Worm (Caenorhabditis elegans) whole organism, L3 larva: ENCODE measurements around the gene ncr-1.

Experiments used
- R02D3.7 ChIP-seq: fragments of 150-350 bp; optimal IDR thresholded peaks from 2 replicates; lab custom pipeline; 2014; ENCODE audit warnings: missing biosample characterization, missing genetic modification characterization
- ZK546.5 ChIP-seq: sonication (generic microtip); optimal IDR thresholded peaks from 2 replicates; lab custom pipeline; 2017; ENCODE audit warnings: missing biosample characterization, missing genetic modification characterization
- aly-2 ChIP-seq: fragments of 150-350 bp; optimal IDR thresholded peaks from 2 replicates; lab custom pipeline; 2014; ENCODE audit warnings: missing biosample characterization, missing genetic modification characterization
- ama-1 ChIP-seq: fragments of 150-350 bp; optimal IDR thresholded peaks from 2 replicates; lab custom pipeline; 2018
- ceh-28 ChIP-seq: fragments of 150-350 bp; optimal IDR thresholded peaks from 2 replicates; lab custom pipeline; 2014; ENCODE audit warnings: missing biosample characterization, missing genetic modification reagents, missing genetic modification characterization
- ceh-9 ChIP-seq: sonication (generic microtip); optimal IDR thresholded peaks from 2 replicates; lab custom pipeline; 2018; ENCODE audit warnings: missing biosample characterization, missing genetic modification characterization
- daf-12 ChIP-seq: fragments of 150-350 bp; optimal IDR thresholded peaks from 2 replicates; lab custom pipeline; 2014; ENCODE audit warnings: missing biosample characterization, missing genetic modification reagents, missing genetic modification characterization
- egl-27 ChIP-seq: sonication (generic microtip); optimal IDR thresholded peaks from 4 replicates; lab custom pipeline; 2017; ENCODE audit warnings: missing biosample characterization, missing genetic modification reagents, missing genetic modification characterization
- egl-5 ChIP-seq: fragments of 150-350 bp; optimal IDR thresholded peaks from 2 replicates; lab custom pipeline; 2017; ENCODE audit warnings: missing biosample characterization, missing genetic modification reagents, missing genetic modification characterization, inconsistent platforms
- elt-1 ChIP-seq: fragments of 150-350 bp; optimal IDR thresholded peaks from 2 replicates; lab custom pipeline; 2014; ENCODE audit warnings: missing biosample characterization, missing genetic modification characterization
- elt-2 ChIP-seq: sonication (generic microtip); optimal IDR thresholded peaks from 2 replicates; lab custom pipeline; 2016; ENCODE audit warnings: missing genetic modification reagents, mild to moderate bottlenecking, missing genetic modification characterization, missing compliant biosample characterization
- eor-1 ChIP-seq, 2 experiments: fragments of 150-350 bp; optimal IDR thresholded peaks; 2 replicates each; lab custom pipeline; 2014 to 2018; ENCODE audit warnings: missing biosample characterization in 2 of 2, missing genetic modification characterization in 2 of 2
- fkh-10 ChIP-seq: sonication (generic microtip); optimal IDR thresholded peaks from 2 replicates; lab custom pipeline; 2017; ENCODE audit warnings: missing biosample characterization, missing genetic modification reagents, missing genetic modification characterization
- fos-1 ChIP-seq: fragments of 150-350 bp; optimal IDR thresholded peaks from 2 replicates; lab custom pipeline; 2014; ENCODE audit warnings: missing biosample characterization, missing genetic modification characterization
- hmg-11 ChIP-seq: sonication (generic microtip); optimal IDR thresholded peaks from 2 replicates; lab custom pipeline; 2016; ENCODE audit warnings: missing genetic modification characterization, missing compliant biosample characterization
- jun-1 ChIP-seq: fragments of 150-350 bp; optimal IDR thresholded peaks from 2 replicates; lab custom pipeline; 2014; ENCODE audit warnings: missing biosample characterization, missing genetic modification reagents, missing genetic modification characterization
- lin-15B ChIP-seq: fragments of 150-350 bp; optimal IDR thresholded peaks from 2 replicates; lab custom pipeline; 2014; ENCODE audit warnings: missing biosample characterization, missing genetic modification characterization
- lin-39 ChIP-seq: fragments of 150-350 bp; optimal IDR thresholded peaks from 2 replicates; lab custom pipeline; 2018; ENCODE audit warnings: missing biosample characterization, missing genetic modification reagents, missing genetic modification characterization
- lsy-12 ChIP-seq: sonication (generic microtip); optimal IDR thresholded peaks from 2 replicates; lab custom pipeline; 2016; ENCODE audit warnings: mild to moderate bottlenecking, missing genetic modification characterization, missing compliant biosample characterization
- mml-1 ChIP-seq: fragments of 150-350 bp; sonication (generic microtip); optimal IDR thresholded peaks from 3 replicates; lab custom pipeline; 2014; ENCODE audit warnings: missing biosample characterization, missing genetic modification characterization
- nfya-1 ChIP-seq: sonication (generic microtip); optimal IDR thresholded peaks from 2 replicates; lab custom pipeline; 2017; ENCODE audit warnings: missing genetic modification characterization, mild to moderate bottlenecking, missing compliant biosample characterization, antibody characterized with exemption, moderate library complexity; ENCODE audit not compliant: insufficient read depth
- nhr-12 ChIP-seq: fragments of 150-350 bp; optimal IDR thresholded peaks from 2 replicates; lab custom pipeline; 2014; ENCODE audit warnings: missing biosample characterization, missing genetic modification characterization
- nhr-23 ChIP-seq: fragments of 150-350 bp; optimal IDR thresholded peaks from 2 replicates; lab custom pipeline; 2014; ENCODE audit warnings: missing biosample characterization, missing genetic modification reagents, missing genetic modification characterization
- nhr-237 ChIP-seq: fragments of 150-350 bp; optimal IDR thresholded peaks from 2 replicates; lab custom pipeline; 2014; ENCODE audit warnings: missing biosample characterization, missing genetic modification characterization
- nhr-25 ChIP-seq: sonication (generic microtip); optimal IDR thresholded peaks from 2 replicates; lab custom pipeline; 2017; ENCODE audit warnings: missing biosample characterization, missing genetic modification characterization
- nhr-28 ChIP-seq: fragments of 150-350 bp; optimal IDR thresholded peaks from 2 replicates; lab custom pipeline; 2014; ENCODE audit warnings: missing biosample characterization, missing genetic modification characterization
- nhr-43 ChIP-seq: sonication (generic microtip); optimal IDR thresholded peaks from 2 replicates; lab custom pipeline; 2016; ENCODE audit warnings: mild to moderate bottlenecking, missing genetic modification characterization, missing compliant biosample characterization; ENCODE audit not compliant: poor library complexity, severe bottlenecking
- nhr-77 ChIP-seq: fragments of 150-350 bp; optimal IDR thresholded peaks from 2 replicates; lab custom pipeline; 2014; ENCODE audit warnings: missing biosample characterization, missing genetic modification characterization
- pha-4 ChIP-seq: fragments of 150-350 bp; optimal IDR thresholded peaks from 2 replicates; lab custom pipeline; 2014; ENCODE audit warnings: missing biosample characterization, missing genetic modification reagents, missing genetic modification characterization
- pqm-1 ChIP-seq: fragments of 150-350 bp; optimal IDR thresholded peaks from 2 replicates; lab custom pipeline; 2017; ENCODE audit warnings: missing biosample characterization, missing genetic modification characterization, inconsistent platforms
- skn-1 ChIP-seq: fragments of 150-350 bp; optimal IDR thresholded peaks from 2 replicates; lab custom pipeline; 2014; ENCODE audit warnings: missing biosample characterization, missing genetic modification characterization
- snpc-4 ChIP-seq: fragments of 150-350 bp; optimal IDR thresholded peaks from 2 replicates; lab custom pipeline; 2014; ENCODE audit warnings: missing biosample characterization, missing genetic modification characterization
- tbx-2 ChIP-seq: sonication (generic microtip); optimal IDR thresholded peaks from 2 replicates; lab custom pipeline; 2016; ENCODE audit warnings: mild to moderate bottlenecking, missing genetic modification characterization, missing compliant biosample characterization
- unc-39 ChIP-seq: sonication (generic microtip); optimal IDR thresholded peaks from 4 replicates; lab custom pipeline; 2017; ENCODE audit warnings: missing biosample characterization, missing genetic modification characterization
- unc-62 ChIP-seq: fragments of 150-350 bp; sonication (generic microtip); optimal IDR thresholded peaks from 4 replicates; lab custom pipeline; 2014; ENCODE audit warnings: missing biosample characterization, missing genetic modification reagents, missing genetic modification characterization
- zag-1 ChIP-seq: fragments of 150-350 bp; optimal IDR thresholded peaks from 2 replicates; lab custom pipeline; 2014; ENCODE audit warnings: missing biosample characterization, missing genetic modification characterization
- ztf-11 ChIP-seq: fragments of 150-350 bp; optimal IDR thresholded peaks from 2 replicates; lab custom pipeline; 2014; ENCODE audit warnings: missing biosample characterization, missing genetic modification characterization
- ztf-4 ChIP-seq: fragments of 150-350 bp; optimal IDR thresholded peaks from 2 replicates; lab custom pipeline; 2014; ENCODE audit warnings: missing biosample characterization, missing genetic modification characterization

The ncr-1 gene

DNA sequence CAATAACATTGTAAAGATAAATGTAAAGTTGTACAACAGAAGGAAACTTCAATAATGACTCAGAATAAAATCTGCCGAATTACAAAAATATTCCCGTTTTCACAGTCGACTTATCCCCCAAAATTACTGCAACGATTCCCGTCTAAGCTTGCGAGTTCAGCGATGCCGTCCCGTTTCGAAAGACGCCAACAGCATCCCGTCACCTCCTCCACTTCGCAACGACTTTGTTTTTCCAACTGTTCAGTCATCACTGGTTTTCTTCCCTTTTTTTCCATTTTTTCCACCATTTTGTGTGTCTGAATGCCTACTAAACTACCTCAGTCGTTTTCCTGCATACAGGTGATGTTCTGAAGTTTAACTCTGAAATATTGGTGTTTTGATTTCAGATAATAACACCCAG is 48.0 kb downstream of the ncr-1 start, which contains the start of gene F15A8.1:
Gene F15A8.1 (plus strand): TSS at position 301 of the 400 bp plus-strand sequence.
- TF ChIP-seq zag-1 (tag; lab: Kevin White, UChicago) (no peak), fkh-10 (GFP tag; lab: Kevin White, UChicago) (no peak), egl-5 (tag; lab: Kevin White, UChicago) (no peak), hmg-11 (no peak), unc-62 (GFP tag; lab: Kevin White, UChicago) (no peak), ZK546.5 (tag; lab: Kevin White, UChicago) (no peak), daf-12 (tag; lab: Kevin White, UChicago) (no peak), nhr-43 (tag; lab: Kevin White, UChicago) (no peak), elt-1 (tag; lab: Kevin White, UChicago) (no peak), mml-1 (no peak)

ce11 chrX:4439616-4440015 is 49.0 kb downstream of the ncr-1 start:
- TF ChIP-seq ceh-28 (tag; lab: Kevin White, UChicago) (no peak), aly-2 (no peak), nhr-237 (tag; lab: Kevin White, UChicago) (no peak), nhr-77 (no peak), pha-4 (tag; lab: Kevin White, UChicago) (peak; percentile 94)

- TF ChIP-seq lin-15B (tag; lab: Kevin White, UChicago) (no peak), R02D3.7 (tag; lab: Kevin White, UChicago) (no peak)
- TF ChIP-seq, all 47 proteins: peak for 0
Observed at ce11 chrX:4438823-4439222, 49.8 kb downstream of the ncr-1 start.

DNA sequence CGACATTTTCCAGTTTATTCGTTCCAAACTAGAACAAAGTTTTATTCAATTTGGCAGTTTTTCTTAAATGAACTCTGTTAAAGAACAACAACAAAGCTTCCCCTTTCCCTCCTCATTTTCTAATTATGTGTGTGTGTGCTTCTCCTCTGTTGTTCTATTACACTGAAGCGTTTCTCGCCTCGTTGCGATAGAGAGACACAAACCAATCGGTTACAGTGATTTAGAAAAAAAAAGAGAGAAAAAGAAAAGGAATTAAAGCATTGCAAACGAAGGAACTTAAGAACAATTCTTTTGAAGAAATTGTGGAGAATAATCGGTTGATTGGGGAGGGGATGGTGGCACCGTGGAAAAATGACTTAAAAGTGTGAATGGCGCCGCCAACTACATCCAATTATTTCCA is 51.1 kb downstream of the ncr-1 start, which contains the start of gene cest-26:
Gene cest-26 (minus strand): TSS at position 101 of the 400 bp plus-strand sequence.
- TF ChIP-seq elt-2 (tag; lab: Kevin White, UChicago) (peak; percentile 0), nhr-23 (no peak)

DNA sequence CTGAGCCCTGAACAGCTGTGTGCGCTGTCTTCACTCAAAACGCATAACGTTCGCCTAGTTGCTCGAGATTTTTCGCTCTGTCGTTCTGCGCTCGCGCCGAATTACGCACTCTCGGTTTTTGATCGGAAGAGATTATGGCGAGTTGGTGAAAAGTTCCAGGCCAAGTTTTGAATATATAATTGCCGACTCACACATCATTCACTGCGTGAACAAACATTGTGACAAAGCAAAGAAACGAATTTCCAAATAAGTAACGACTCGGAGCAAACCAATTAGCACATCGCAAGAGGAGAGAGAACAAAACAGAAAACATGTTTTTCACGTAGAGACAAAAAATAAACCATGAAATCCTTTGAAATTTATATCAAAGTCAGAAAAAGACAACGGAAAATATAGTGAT is 53.3 kb downstream of the ncr-1 start:
- TF ChIP-seq tbx-2 (tag; lab: Kevin White, UChicago), result no peak
- TF ChIP-seq eor-1 (tag; optimal IDR thresholded peaks at IDR 0.05; lab: Kevin White, UChicago), result no peak
- no peak for TF ChIP-seq nhr-23
- no peak for TF ChIP-seq unc-62 (GFP tag; lab: Kevin White, UChicago)
- TF ChIP-seq ztf-11 (tag; lab: Kevin White, UChicago), result no peak
- no peak for TF ChIP-seq ZK546.5 (tag; lab: Kevin White, UChicago)
- TF ChIP-seq nhr-77, result no peak
- TF ChIP-seq ceh-9 (tag; lab: Kevin White, UChicago), result no peak
- TF ChIP-seq nhr-28 (tag; lab: Kevin White, UChicago), result no peak
- TF ChIP-seq snpc-4, result no peak

DNA sequence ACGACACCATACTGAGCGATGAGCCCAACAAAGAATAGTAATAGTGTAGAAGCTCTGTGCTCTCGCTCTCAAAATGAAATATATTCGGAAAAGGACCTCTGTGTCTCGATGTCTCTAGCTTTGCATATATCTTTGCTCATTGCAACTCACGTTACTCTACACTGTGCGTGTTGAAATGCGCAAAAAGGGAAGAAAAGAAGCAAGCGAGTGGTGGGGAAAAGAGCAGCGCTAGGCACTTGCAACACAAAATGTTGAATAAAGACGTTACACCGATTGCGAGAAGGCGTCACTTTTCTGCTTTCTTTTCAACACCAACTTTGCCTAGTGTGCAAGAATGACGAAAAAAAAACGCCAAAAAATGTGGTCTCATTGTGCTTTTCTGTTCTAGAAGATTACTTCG is 54.1 kb downstream of the ncr-1 start:
- no peak for TF ChIP-seq ceh-28 (tag; lab: Kevin White, UChicago)
- TF ChIP-seq lin-39, result peak; percentile 43
- TF ChIP-seq ama-1 (lab: Kevin White, UChicago), result no peak
- peak; percentile 24 for TF ChIP-seq nfya-1
- TF ChIP-seq ZK546.5 (tag; lab: Kevin White, UChicago), result no peak
- no peak for TF ChIP-seq pha-4 (tag; lab: Kevin White, UChicago)
- TF ChIP-seq daf-12 (tag; lab: Kevin White, UChicago), result no peak
- TF ChIP-seq unc-62 (GFP tag; lab: Kevin White, UChicago), result no peak
- TF ChIP-seq fkh-10 (GFP tag; lab: Kevin White, UChicago), result peak; percentile 57
- no peak for TF ChIP-seq ceh-9 (tag; lab: Kevin White, UChicago)
- TF ChIP-seq unc-39, result no peak
- no peak for TF ChIP-seq lsy-12
- TF ChIP-seq eor-1 (tag; optimal IDR thresholded peaks at IDR 0.05; lab: Kevin White, UChicago), result no peak
- TF ChIP-seq nhr-12, result no peak

- TF ChIP-seq nhr-23 (no peak), pqm-1 (no peak), nfya-1 (no peak), nhr-77 (no peak), nhr-25 (tag; lab: Kevin White, UChicago) (no peak), egl-27 (tag; lab: Kevin White, UChicago) (no peak), mml-1 (no peak), skn-1 (no peak), R02D3.7 (tag; lab: Kevin White, UChicago) (no peak), daf-12 (tag; lab: Kevin White, UChicago) (no peak), ztf-11 (tag; lab: Kevin White, UChicago) (no peak), nhr-237 (tag; lab: Kevin White, UChicago) (no peak), pha-4 (tag; lab: Kevin White, UChicago) (no peak), fos-1 (tag; lab: Kevin White, UChicago) (no peak), elt-1 (tag; lab: Kevin White, UChicago) (no peak), elt-2 (tag; lab: Kevin White, UChicago) (no peak), snpc-4 (no peak), ztf-4 (no peak), ama-1 (lab: Kevin White, UChicago) (no peak), jun-1 (tag; lab: Kevin White, UChicago) (no peak)
Observed at ce11 chrX:4429364-4429763, 59.3 kb downstream of the ncr-1 start.
